Worm (Caenorhabditis elegans) whole organism, L1 larva: ENCODE data around the gene exc-5.

Source experiments
- C04F5.9 ChIP-seq: sonication (generic microtip); optimal IDR thresholded peaks from 2 replicates; lab custom pipeline; 2016; ENCODE audit warnings: missing genetic modification characterization, missing compliant biosample characterization
- F16B12.6 ChIP-seq: fragments of 150-350 bp; optimal IDR thresholded peaks from 2 replicates; lab custom pipeline; 2014; ENCODE audit warnings: missing biosample characterization, missing genetic modification characterization
- aha-1 ChIP-seq: fragments of 150-350 bp; optimal IDR thresholded peaks from 2 replicates; lab custom pipeline; 2014; ENCODE audit warnings: missing biosample characterization, missing genetic modification characterization
- aly-2 ChIP-seq: fragments of 150-350 bp; optimal IDR thresholded peaks from 2 replicates; lab custom pipeline; 2014; ENCODE audit warnings: missing biosample characterization, missing genetic modification characterization
- ama-1 ChIP-seq: fragments of 150-350 bp; optimal IDR thresholded peaks from 2 replicates; lab custom pipeline; 2014
- blmp-1 ChIP-seq: fragments of 150-350 bp; optimal IDR thresholded peaks from 2 replicates; lab custom pipeline; 2014; ENCODE audit warnings: missing biosample characterization, missing genetic modification characterization
- ceh-63 ChIP-seq: fragments of 200-800 bp; sonication (Bioruptor generic); optimal IDR thresholded peaks from 2 replicates; lab custom pipeline; 2018; ENCODE audit warnings: mild to moderate bottlenecking, missing genetic modification characterization, missing compliant biosample characterization
- ceh-8 ChIP-seq: fragments of 200-800 bp; sonication (Bioruptor generic); optimal IDR thresholded peaks from 2 replicates; lab custom pipeline; 2018; ENCODE audit warnings: mild to moderate bottlenecking, missing genetic modification characterization, moderate library complexity, missing compliant biosample characterization
- ceh-82 ChIP-seq, 3 experiments: fragments of 150-350 bp in 1 of 3; sonication (generic microtip) in 2 of 3; optimal IDR thresholded peaks; 2 replicates each; lab custom pipeline; 2014 to 2017; ENCODE audit warnings: missing biosample characterization in 3 of 3, missing genetic modification characterization in 3 of 3
- ceh-90 ChIP-seq: sonication (generic microtip); optimal IDR thresholded peaks from 2 replicates; lab custom pipeline; 2016; ENCODE audit warnings: missing genetic modification characterization, missing compliant biosample characterization
- ces-1 ChIP-seq: fragments of 150-350 bp; optimal IDR thresholded peaks from 2 replicates; lab custom pipeline; 2014; ENCODE audit warnings: missing biosample characterization, missing genetic modification reagents, missing genetic modification characterization
- dsc-1 ChIP-seq: sonication (generic microtip); optimal IDR thresholded peaks from 2 replicates; lab custom pipeline; 2016; ENCODE audit warnings: mild to moderate bottlenecking, missing genetic modification characterization, missing compliant biosample characterization
- efl-3 ChIP-seq: fragments of 200-800 bp; sonication (Bioruptor generic); optimal IDR thresholded peaks from 2 replicates; lab custom pipeline; 2018; ENCODE audit warnings: mild to moderate bottlenecking, missing genetic modification characterization, missing compliant biosample characterization
- egl-27 ChIP-seq, 2 experiments: fragments of 150-350 bp in 1 of 2; sonication (generic microtip); optimal IDR thresholded peaks; 3 replicates each; lab custom pipeline; 2017 to 2018; ENCODE audit warnings: missing biosample characterization in 2 of 2, missing genetic modification characterization in 2 of 2, missing genetic modification reagents in 2 of 2
- elt-3 ChIP-seq, 6 experiments: fragments of 150-350 bp in 1 of 6; sonication (generic microtip); optimal IDR thresholded peaks; 2 replicates each; lab custom pipeline; 2017 to 2018; ENCODE audit warnings: missing biosample characterization in 6 of 6, missing genetic modification characterization in 6 of 6, inconsistent platforms in 1 of 6
- fkh-10 ChIP-seq: sonication (generic microtip); optimal IDR thresholded peaks from 2 replicates; lab custom pipeline; 2017; ENCODE audit warnings: missing biosample characterization, missing genetic modification reagents, missing genetic modification characterization
- fkh-8 ChIP-seq: sonication (generic microtip); optimal IDR thresholded peaks from 2 replicates; lab custom pipeline; 2016; ENCODE audit warnings: mild to moderate bottlenecking, missing genetic modification characterization, missing compliant biosample characterization
- fos-1 ChIP-seq: fragments of 150-350 bp; optimal IDR thresholded peaks from 2 replicates; lab custom pipeline; 2014; ENCODE audit warnings: missing biosample characterization, missing genetic modification characterization
- grh-1 ChIP-seq: fragments of 200-800 bp; sonication (Bioruptor generic); IDR thresholded peaks from 2 replicates; pipeline ENCODE4 v1.3.6; 2022; ENCODE audit warnings: missing genetic modification reagents, missing genetic modification characterization, missing compliant biosample characterization
- hlh-17 ChIP-seq: fragments of 200-800 bp; sonication (Bioruptor generic); optimal IDR thresholded peaks from 2 replicates; lab custom pipeline; 2018; ENCODE audit warnings: missing genetic modification characterization, mild to moderate bottlenecking, missing compliant biosample characterization, moderate library complexity, borderline replicate concordance
- irx-1 ChIP-seq: sonication (generic microtip); optimal IDR thresholded peaks from 2 replicates; lab custom pipeline; 2016; ENCODE audit warnings: missing genetic modification characterization, missing compliant biosample characterization
- jun-1 ChIP-seq: fragments of 150-350 bp; optimal IDR thresholded peaks from 2 replicates; lab custom pipeline; 2014; ENCODE audit warnings: missing biosample characterization, missing genetic modification reagents, missing genetic modification characterization
- lin-13 ChIP-seq: fragments of 150-350 bp; optimal IDR thresholded peaks from 2 replicates; lab custom pipeline; 2014; ENCODE audit warnings: missing biosample characterization, missing genetic modification reagents, missing genetic modification characterization
- lin-15B ChIP-seq: fragments of 150-350 bp; sonication (generic microtip); optimal IDR thresholded peaks from 3 replicates; lab custom pipeline; 2014; ENCODE audit warnings: missing biosample characterization, missing genetic modification characterization
- lin-35 ChIP-seq, 2 experiments: fragments of 150-350 bp; optimal IDR thresholded peaks; 2 replicates each; lab custom pipeline; 2014; ENCODE audit warnings: missing biosample characterization in 2 of 2, missing genetic modification characterization in 2 of 2, missing genetic modification reagents in 2 of 2
- lsy-2 ChIP-seq, 2 experiments: fragments of 150-350 bp; optimal IDR thresholded peaks; 2 replicates each; lab custom pipeline; 2014; ENCODE audit warnings: missing biosample characterization in 2 of 2, missing genetic modification characterization in 2 of 2
- mab-9 ChIP-seq: fragments of 200-800 bp; sonication (Bioruptor generic); IDR thresholded peaks from 2 replicates; pipeline ENCODE4 v1.3.6; 2022; ENCODE audit warnings: missing genetic modification reagents, missing genetic modification characterization, missing compliant biosample characterization
- mdl-1 ChIP-seq, 2 experiments: fragments of 150-350 bp; optimal IDR thresholded peaks; 2 replicates each; lab custom pipeline; 2014 to 2017; ENCODE audit warnings: missing biosample characterization in 2 of 2, missing genetic modification characterization in 2 of 2, inconsistent platforms in 1 of 2
- mef-2 ChIP-seq: fragments of 150-350 bp; optimal IDR thresholded peaks from 2 replicates; lab custom pipeline; 2014; ENCODE audit warnings: missing biosample characterization, missing genetic modification characterization
- mep-1 ChIP-seq: fragments of 150-350 bp; optimal IDR thresholded peaks from 2 replicates; lab custom pipeline; 2014; ENCODE audit warnings: missing biosample characterization, missing genetic modification characterization
- nhr-11 ChIP-seq: fragments of 150-350 bp; optimal IDR thresholded peaks from 2 replicates; lab custom pipeline; 2014; ENCODE audit warnings: missing biosample characterization, missing genetic modification characterization
- nhr-12 ChIP-seq: sonication (generic microtip); optimal IDR thresholded peaks from 2 replicates; lab custom pipeline; 2017; ENCODE audit warnings: missing biosample characterization, missing genetic modification characterization
- nhr-19 ChIP-seq: fragments of 200-800 bp; sonication (Bioruptor generic); conservative IDR thresholded peaks from 2 replicates; pipeline ENCODE4 v1.3.6; 2022; ENCODE audit warnings: missing genetic modification characterization, missing compliant biosample characterization
- nhr-237 ChIP-seq: fragments of 150-350 bp; optimal IDR thresholded peaks from 2 replicates; lab custom pipeline; 2014; ENCODE audit warnings: missing biosample characterization, missing genetic modification characterization
- nhr-28 ChIP-seq: fragments of 150-350 bp; optimal IDR thresholded peaks from 2 replicates; lab custom pipeline; 2014; ENCODE audit warnings: missing biosample characterization, missing genetic modification characterization
- nhr-71 ChIP-seq: sonication (generic microtip); optimal IDR thresholded peaks from 2 replicates; lab custom pipeline; 2016; ENCODE audit warnings: mild to moderate bottlenecking, missing genetic modification characterization, moderate library complexity, missing compliant biosample characterization
- nhr-76 ChIP-seq: sonication (generic microtip); optimal IDR thresholded peaks from 2 replicates; lab custom pipeline; 2017; ENCODE audit warnings: missing biosample characterization, missing genetic modification characterization
- nhr-77 ChIP-seq: fragments of 150-350 bp; optimal IDR thresholded peaks from 2 replicates; lab custom pipeline; 2014; ENCODE audit warnings: missing biosample characterization, missing genetic modification characterization
- nhr-85 ChIP-seq: sonication (generic microtip); peaks from one replicate; lab custom pipeline; 2016; ENCODE audit warnings: missing genetic modification characterization, inconsistent platforms, missing compliant biosample characterization
- nhr-90 ChIP-seq: sonication (generic microtip); optimal IDR thresholded peaks from 2 replicates; lab custom pipeline; 2016; ENCODE audit warnings: mild to moderate bottlenecking, missing genetic modification characterization, missing compliant biosample characterization; ENCODE audit not compliant: poor library complexity
- pag-3 ChIP-seq: sonication (generic microtip); optimal IDR thresholded peaks from 2 replicates; lab custom pipeline; 2017; ENCODE audit warnings: missing genetic modification characterization, mild to moderate bottlenecking, missing compliant biosample characterization, antibody characterized with exemption, borderline replicate concordance; ENCODE audit not compliant: insufficient read depth
- pax-3 ChIP-seq: fragments of 200-800 bp; sonication (Bioruptor generic); optimal IDR thresholded peaks from 2 replicates; lab custom pipeline; 2018; ENCODE audit warnings: mild to moderate bottlenecking, missing genetic modification characterization, moderate library complexity, missing compliant biosample characterization
- pqm-1 ChIP-seq: sonication (generic microtip); optimal IDR thresholded peaks from 3 replicates; lab custom pipeline; 2017; ENCODE audit warnings: missing biosample characterization, missing genetic modification characterization
- rnt-1 ChIP-seq: sonication (generic microtip); optimal IDR thresholded peaks from 2 replicates; lab custom pipeline; 2016; ENCODE audit warnings: mild to moderate bottlenecking, missing genetic modification characterization, moderate library complexity, missing compliant biosample characterization
- skn-1 ChIP-seq: fragments of 150-350 bp; optimal IDR thresholded peaks from 2 replicates; lab custom pipeline; 2014; ENCODE audit warnings: missing biosample characterization, missing genetic modification characterization
- sox-4 ChIP-seq: sonication (generic microtip); optimal IDR thresholded peaks from 2 replicates; lab custom pipeline; 2016; ENCODE audit warnings: missing genetic modification characterization, missing compliant biosample characterization
- tbx-2 ChIP-seq: sonication (generic microtip); optimal IDR thresholded peaks from 2 replicates; lab custom pipeline; 2016; ENCODE audit warnings: missing genetic modification characterization, missing compliant biosample characterization
- tlp-1 ChIP-seq: fragments of 150-350 bp; optimal IDR thresholded peaks from 2 replicates; lab custom pipeline; 2014; ENCODE audit warnings: missing biosample characterization, missing genetic modification characterization
- unc-130 ChIP-seq: fragments of 150-350 bp; optimal IDR thresholded peaks from 2 replicates; lab custom pipeline; 2017; ENCODE audit warnings: missing biosample characterization, missing genetic modification characterization, inconsistent platforms
- unc-30 ChIP-seq: sonication (generic microtip); optimal IDR thresholded peaks from 2 replicates; lab custom pipeline; 2017; ENCODE audit warnings: missing biosample characterization, missing genetic modification characterization
- unc-62 ChIP-seq: fragments of 150-350 bp; optimal IDR thresholded peaks from 2 replicates; lab custom pipeline; 2014; ENCODE audit warnings: missing biosample characterization, missing genetic modification reagents, missing genetic modification characterization
- unc-98 ChIP-seq: fragments of 200-800 bp; sonication (Bioruptor generic); IDR thresholded peaks from 2 replicates; pipeline ENCODE4 v1.3.6; 2022; ENCODE audit warnings: missing genetic modification characterization, missing compliant biosample characterization
- xbp-1 ChIP-seq: sonication (generic microtip); optimal IDR thresholded peaks from 2 replicates; lab custom pipeline; 2016; ENCODE audit warnings: missing genetic modification characterization, missing compliant biosample characterization
- zip-4 ChIP-seq: fragments of 200-800 bp; sonication (Bioruptor generic); optimal IDR thresholded peaks from 2 replicates; lab custom pipeline; 2018; ENCODE audit warnings: mild to moderate bottlenecking, missing genetic modification characterization, moderate library complexity, missing compliant biosample characterization
- ztf-11 ChIP-seq, 2 experiments: sonication (generic microtip); optimal IDR thresholded peaks; 2 replicates each; lab custom pipeline; 2016 to 2017; ENCODE audit warnings: missing genetic modification characterization in 2 of 2, missing biosample characterization in 1 of 2, missing compliant biosample characterization in 1 of 2

The exc-5 gene

ce11 chrIV:8826606-8827000, 13.1 kb upstream of the exc-5 start:
- no peak for TF ChIP-seq mab-9
- peak; percentile 13 for TF ChIP-seq dsc-1
- no peak for TF ChIP-seq ces-1 (GFP tag; lab: Kevin White, UChicago)
- TF ChIP-seq unc-30 (tag; lab: Kevin White, UChicago): no peak
- no peak for TF ChIP-seq nhr-28 (tag; lab: Kevin White, UChicago)
- TF ChIP-seq sox-4: no peak
- no peak for TF ChIP-seq zip-4
- TF ChIP-seq nhr-90 (tag; lab: Kevin White, UChicago): no peak
- TF ChIP-seq rnt-1 (tag; lab: Kevin White, UChicago): peak; percentile 50
- TF ChIP-seq fkh-10 (GFP tag; lab: Kevin White, UChicago): no peak
- TF ChIP-seq aly-2 (tag; lab: Kevin White, UChicago): no peak
- TF ChIP-seq irx-1 (tag; lab: Kevin White, UChicago): no peak
- no peak for TF ChIP-seq lin-15B (tag; lab: Kevin White, UChicago)
- no peak for TF ChIP-seq pag-3 (tag; lab: Kevin White, UChicago)
- no peak for TF ChIP-seq pqm-1 (tag; lab: Kevin White, UChicago)
- TF ChIP-seq unc-130 (tag; lab: Kevin White, UChicago): no peak
- TF ChIP-seq lin-35 (GFP tag; optimal IDR thresholded peaks at IDR 0.05; lab: Kevin White, UChicago): peak; percentile 32 to 69
- peak; percentile 5 for TF ChIP-seq nhr-85 (tag; lab: Kevin White, UChicago)
- TF ChIP-seq nhr-71 (tag; lab: Kevin White, UChicago): peak; percentile 50
- no peak for TF ChIP-seq ceh-63 (GFP tag; lab: Kevin White, UChicago)
- TF ChIP-seq nhr-19 (GFP tag; lab: Robert Waterston, UW): no peak
- TF ChIP-seq efl-3 (GFP tag; lab: Kevin White, UChicago): no peak
- TF ChIP-seq hlh-17: no peak
- no peak for TF ChIP-seq mef-2 (tag; lab: Kevin White, UChicago)
- TF ChIP-seq ceh-8 (GFP tag; lab: Kevin White, UChicago): no peak
- no peak for TF ChIP-seq egl-27 (tag; optimal IDR thresholded peaks at IDR 0.05; lab: Kevin White, UChicago)
- no peak for TF ChIP-seq ztf-11 (tag; optimal IDR thresholded peaks at IDR 0.05; lab: Kevin White, UChicago)
- no peak for TF ChIP-seq F16B12.6 (tag; lab: Kevin White, UChicago)
- TF ChIP-seq nhr-237 (tag; lab: Kevin White, UChicago): no peak
- peak in 1 of 6 experiments; percentile 39 for TF ChIP-seq elt-3 (tag; optimal IDR thresholded peaks at IDR 0.05; lab: Kevin White, UChicago)
- peak in 1 of 2 experiments; percentile 57 for TF ChIP-seq lsy-2 (tag; optimal IDR thresholded peaks at IDR 0.05; lab: Kevin White, UChicago)
- no peak for TF ChIP-seq grh-1 (GFP tag; lab: Robert Waterston, UW)
- TF ChIP-seq nhr-11 (tag; lab: Kevin White, UChicago): no peak
- TF ChIP-seq nhr-12: no peak
- TF ChIP-seq mep-1: no peak
- peak; percentile 77 for TF ChIP-seq xbp-1 (tag; lab: Kevin White, UChicago)
- TF ChIP-seq aha-1 (tag; lab: Kevin White, UChicago): no peak
- no peak for TF ChIP-seq fos-1
- TF ChIP-seq C04F5.9 (tag; lab: Kevin White, UChicago): no peak
- no peak for TF ChIP-seq fkh-8 (tag; lab: Kevin White, UChicago)
- TF ChIP-seq lin-13 (GFP tag; lab: Kevin White, UChicago): no peak
- TF ChIP-seq ceh-90: no peak
- no peak for TF ChIP-seq unc-62 (GFP tag; lab: Kevin White, UChicago)
- TF ChIP-seq skn-1 (tag; lab: Kevin White, UChicago): no peak
- TF ChIP-seq nhr-76 (tag; lab: Kevin White, UChicago): no peak
- no peak for TF ChIP-seq jun-1 (tag; lab: Kevin White, UChicago)
- no peak for TF ChIP-seq mdl-1 (tag; optimal IDR thresholded peaks at IDR 0.05; lab: Kevin White, UChicago)
- peak in 1 of 3 experiments; percentile 11 for TF ChIP-seq ceh-82 (tag; optimal IDR thresholded peaks at IDR 0.05; lab: Kevin White, UChicago)
- TF ChIP-seq ama-1: no peak
- TF ChIP-seq unc-98: no peak
- TF ChIP-seq pax-3 (tag; lab: Kevin White, UChicago): no peak
- no peak for TF ChIP-seq tlp-1 (tag; lab: Kevin White, UChicago)
- peak; percentile 93 for TF ChIP-seq blmp-1 (tag; lab: Kevin White, UChicago)
- TF ChIP-seq nhr-77 (tag; lab: Kevin White, UChicago): no peak
- peak; percentile 53 for TF ChIP-seq tbx-2 (tag; lab: Kevin White, UChicago)
